Fruit fly (Drosophila melanogaster): Measurements from ENCODE around the gene CG42709.

Gene CG42709

DNA sequence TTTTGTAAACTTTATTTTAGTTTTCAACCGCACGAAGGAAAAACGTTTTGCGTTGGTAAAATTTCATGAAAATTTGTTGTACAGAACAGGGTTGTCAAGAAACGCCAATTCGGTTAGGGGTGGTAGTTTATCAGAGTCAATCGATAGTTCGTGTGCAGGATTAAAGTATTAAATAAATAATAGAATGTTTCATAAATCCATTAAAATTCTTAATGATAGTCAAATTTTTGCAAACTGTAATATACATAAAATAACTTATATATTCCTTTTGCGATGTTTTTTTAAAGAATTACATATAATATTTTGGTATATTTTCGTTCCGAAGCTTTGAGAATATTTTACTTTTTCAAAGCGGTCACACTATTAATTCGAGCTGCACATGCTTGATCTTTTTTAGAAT is 23.9 kb downstream of the CG42709 start, which contains the start of the genes Sf3a2 and CG42588 (continued):
- no peak for TF ChIP-seq CG12769 (tag; optimal IDR thresholded peaks at IDR 0.05)
- peak; percentile 2 for TF ChIP-seq CG2202 (tag; optimal IDR thresholded peaks at IDR 0.05)
- TF ChIP-seq Abd-B (GFP tag; optimal IDR thresholded peaks at IDR 0.05) = peak; percentile 58
- TF ChIP-seq CG34422 (GFP tag; IDR thresholded peaks at IDR 0.05) = peak; percentile 85; the same call in 2 of the 3 replicates
- peak; percentile 26 for TF ChIP-seq zfh2 (GFP tag; optimal IDR thresholded peaks at IDR 0.05)
- no peak for TF ChIP-seq oc (tag; optimal IDR thresholded peaks at IDR 0.05)
- no peak for TF ChIP-seq Jarid2 (GFP tag; optimal IDR thresholded peaks at IDR 0.05)
- no peak for TF ChIP-seq run (tag; optimal IDR thresholded peaks at IDR 0.05)
- no peak for TF ChIP-seq CG12236 (GFP tag; optimal IDR thresholded peaks at IDR 0.05)
- no peak for TF ChIP-seq cad (GFP tag; optimal IDR thresholded peaks at IDR 0.05)
- TF ChIP-seq CG12104 (GFP tag; optimal IDR thresholded peaks at IDR 0.05) = no peak
- no peak for TF ChIP-seq CG14965 (GFP tag; optimal IDR thresholded peaks at IDR 0.05; ENCODE audit: borderline replicate concordance)
- TF ChIP-seq CG10462 (GFP tag; optimal IDR thresholded peaks at IDR 0.05) = no peak
- TF ChIP-seq bbx (GFP tag; IDR thresholded peaks at IDR 0.05; ENCODE audit: partially characterized antibody) = peak; percentile 74
- no peak for TF ChIP-seq Bteb2 (GFP tag; optimal IDR thresholded peaks at IDR 0.05)
- no peak for TF ChIP-seq CG7357 (GFP tag; IDR thresholded peaks at IDR 0.05)
- TF ChIP-seq HLH4C (GFP tag; IDR thresholded peaks at IDR 0.05; ENCODE audit: partially characterized antibody) = peak; percentile 67
- no peak for TF ChIP-seq CG5180 (GFP tag; optimal IDR thresholded peaks at IDR 0.05)
- no peak for TF ChIP-seq CG4730 (GFP tag; IDR thresholded peaks at IDR 0.05)
- TF ChIP-seq CG12391 (tag; optimal IDR thresholded peaks at IDR 0.05) = peak; percentile 88
- TF ChIP-seq fd64A (GFP tag; optimal IDR thresholded peaks at IDR 0.05) = no peak
- TF ChIP-seq CG10366 (GFP tag; IDR thresholded peaks at IDR 0.05) = no peak; the same call in 1 of the 2 replicates
- TF ChIP-seq Ssrp (tag; optimal IDR thresholded peaks at IDR 0.05) = peak; percentile 54
- no peak for TF ChIP-seq cg (GFP tag; optimal IDR thresholded peaks at IDR 0.05)
- no peak for TF ChIP-seq NK7.1 (GFP tag; optimal IDR thresholded peaks at IDR 0.05)
- TF ChIP-seq ranshi (GFP tag; IDR thresholded peaks at IDR 0.05) = peak; percentile 68; the same call in 1 of the 2 replicates
- peak; percentile 21 for TF ChIP-seq Mad (GFP tag; optimal IDR thresholded peaks at IDR 0.05)
- TF ChIP-seq CG12299 (tag; optimal IDR thresholded peaks at IDR 0.05) = no peak
- TF ChIP-seq pzg (GFP tag; optimal IDR thresholded peaks at IDR 0.05) = peak; percentile 66
- TF ChIP-seq CG6272 (GFP tag; IDR thresholded peaks at IDR 0.05) = no peak; the same call in 1 of the 2 replicates
- peak; percentile 7; the same call in 1 of the 2 replicates for TF ChIP-seq Ravus (GFP tag; IDR thresholded peaks at IDR 0.05)
- no peak for TF ChIP-seq CG7928 (GFP tag; optimal IDR thresholded peaks at IDR 0.05)
- no peak for TF ChIP-seq Sox100B (GFP tag; optimal IDR thresholded peaks at IDR 0.05)
- TF ChIP-seq CG15696 (tag; optimal IDR thresholded peaks at IDR 0.05) = peak; percentile 78
- TF ChIP-seq Neu2 (GFP tag; optimal IDR thresholded peaks at IDR 0.05; ENCODE audit: borderline replicate concordance) = no peak
- TF ChIP-seq HmgZ (tag; optimal IDR thresholded peaks at IDR 0.05) = peak; percentile 78
- TF ChIP-seq sd (tag; optimal IDR thresholded peaks at IDR 0.05) = no peak
- no peak for TF ChIP-seq Dfd (GFP tag; optimal IDR thresholded peaks at IDR 0.05)
- TF ChIP-seq CG4820 (GFP tag; optimal IDR thresholded peaks at IDR 0.05) = no peak
- TF ChIP-seq gem (tag; optimal IDR thresholded peaks at IDR 0.05) = peak; percentile 72
- peak; percentile 48 for TF ChIP-seq tap (tag; optimal IDR thresholded peaks at IDR 0.05)
- TF ChIP-seq dmrt99B (tag; optimal IDR thresholded peaks at IDR 0.05) = no peak
- TF ChIP-seq CG6689 (GFP tag; IDR thresholded peaks at IDR 0.05) = peak; percentile 60; the same call in 1 of the 2 replicates
- peak; percentile 51 for TF ChIP-seq fd3F (GFP tag; optimal IDR thresholded peaks at IDR 0.05)
- no peak for TF ChIP-seq her (GFP tag; optimal IDR thresholded peaks at IDR 0.05)
- TF ChIP-seq CG17385 (GFP tag; optimal IDR thresholded peaks at IDR 0.05) = no peak
- no peak for TF ChIP-seq fru (optimal IDR thresholded peaks at IDR 0.05)
- peak; percentile 30 for TF ChIP-seq Dek (tag; optimal IDR thresholded peaks at IDR 0.05)
- peak; percentile 86 for TF ChIP-seq CG14710 (tag; optimal IDR thresholded peaks at IDR 0.05)
- no peak for TF ChIP-seq Sox102F (GFP tag; optimal IDR thresholded peaks at IDR 0.05)
- TF ChIP-seq CG10543 (GFP tag; optimal IDR thresholded peaks at IDR 0.05) = no peak
